Worm (Caenorhabditis elegans) whole organism, mixed stage, embryonic: ENCODE results near the gene col-150.

Experiments used
- ham-2 ChIP-seq: fragments of 200-800 bp; sonication (Bioruptor generic); optimal IDR thresholded peaks from 2 replicates; lab custom pipeline; 2018; ENCODE audit warnings: mild to moderate bottlenecking, missing genetic modification characterization, missing compliant biosample characterization
- nhr-2 ChIP-seq: fragments of 150-350 bp; optimal IDR thresholded peaks from 2 replicates; lab custom pipeline; 2014; ENCODE audit warnings: missing biosample characterization, missing genetic modification characterization
- nhr-237 ChIP-seq: fragments of 150-350 bp; optimal IDR thresholded peaks from 2 replicates; lab custom pipeline; 2014; ENCODE audit warnings: missing biosample characterization, missing genetic modification characterization
- nhr-76 ChIP-seq: sonication (generic microtip); optimal IDR thresholded peaks from 2 replicates; lab custom pipeline; 2017; ENCODE audit warnings: missing biosample characterization, missing genetic modification characterization
- pha-4 ChIP-seq: fragments of 150-350 bp; optimal IDR thresholded peaks from 2 replicates; lab custom pipeline; 2018; ENCODE audit warnings: missing biosample characterization, missing genetic modification reagents, missing genetic modification characterization
- snpc-4 ChIP-seq: fragments of 150-350 bp; optimal IDR thresholded peaks from 2 replicates; lab custom pipeline; 2014; ENCODE audit warnings: missing biosample characterization, missing genetic modification characterization

DNA sequence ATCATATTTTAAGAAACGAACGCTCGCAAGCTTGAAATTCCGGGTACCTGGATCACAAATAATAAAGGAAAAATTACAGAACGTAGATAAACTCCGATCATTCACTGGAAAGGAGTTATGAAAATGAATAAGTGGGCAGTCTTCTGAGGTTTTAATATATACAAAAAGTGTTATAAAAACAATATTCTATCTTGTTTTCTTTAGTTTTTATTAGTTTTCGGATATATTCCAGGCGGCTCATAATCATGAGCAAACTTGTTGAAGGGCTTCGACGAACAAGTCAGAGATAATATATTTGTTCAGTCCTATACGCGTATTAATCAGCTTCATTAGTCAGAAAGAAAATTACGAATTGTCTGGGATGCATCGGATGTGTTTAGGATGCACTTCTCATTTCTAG is 19.5 kb upstream of the col-150 start, which contains the start of gene gcy-6:
- TF ChIP-seq pha-4 (tag; lab: Kevin White, UChicago): no peak
- no peak for TF ChIP-seq nhr-2 (tag; lab: Kevin White, UChicago)
- TF ChIP-seq nhr-237 (tag; lab: Kevin White, UChicago): no peak
- no peak for TF ChIP-seq ham-2
- no peak for TF ChIP-seq snpc-4 (tag; lab: Kevin White, UChicago)
- TF ChIP-seq nhr-76 (tag; lab: Kevin White, UChicago): no peak
